Worm (Caenorhabditis elegans) whole organism, L1 larva: Measurements from ENCODE around the gene lpl-1.
A peak's percentile ranks its signal among the peaks of the same experiment; 100 is the strongest.

Experiments used
- C04F5.9 ChIP-seq: sonication (generic microtip); optimal IDR thresholded peaks from 2 replicates; lab custom pipeline; 2016; ENCODE audit warnings: missing genetic modification characterization, missing compliant biosample characterization
- F16B12.6 ChIP-seq: fragments of 150-350 bp; optimal IDR thresholded peaks from 2 replicates; lab custom pipeline; 2014; ENCODE audit warnings: missing biosample characterization, missing genetic modification characterization
- Y116A8C.19 ChIP-seq: sonication (generic microtip); optimal IDR thresholded peaks from 2 replicates; lab custom pipeline; 2016; ENCODE audit warnings: missing compliant biosample characterization, missing genetic modification characterization, borderline replicate concordance
- ama-1 ChIP-seq: fragments of 150-350 bp; optimal IDR thresholded peaks from 2 replicates; lab custom pipeline; 2014
- ceh-63 ChIP-seq: fragments of 200-800 bp; sonication (Bioruptor generic); optimal IDR thresholded peaks from 2 replicates; lab custom pipeline; 2018; ENCODE audit warnings: mild to moderate bottlenecking, missing genetic modification characterization, missing compliant biosample characterization
- ceh-8 ChIP-seq: fragments of 200-800 bp; sonication (Bioruptor generic); optimal IDR thresholded peaks from 2 replicates; lab custom pipeline; 2018; ENCODE audit warnings: mild to moderate bottlenecking, missing genetic modification characterization, moderate library complexity, missing compliant biosample characterization
- ceh-88 ChIP-seq: fragments of 200-800 bp; sonication (Bioruptor generic); IDR thresholded peaks from 2 replicates; pipeline ENCODE4 v1.3.6; 2022; ENCODE audit warnings: missing genetic modification characterization, missing compliant biosample characterization
- ceh-90 ChIP-seq: sonication (generic microtip); optimal IDR thresholded peaks from 2 replicates; lab custom pipeline; 2016; ENCODE audit warnings: missing genetic modification characterization, missing compliant biosample characterization
- dpl-1 ChIP-seq, 3 experiments: fragments of 150-350 bp in 2 of 3; sonication (generic microtip) in 1 of 3; optimal IDR thresholded peaks; 2 replicates each; lab custom pipeline; 2014 to 2017; ENCODE audit warnings: missing biosample characterization in 3 of 3, missing genetic modification characterization in 3 of 3, missing genetic modification reagents in 3 of 3
- dsc-1 ChIP-seq: sonication (generic microtip); optimal IDR thresholded peaks from 2 replicates; lab custom pipeline; 2016; ENCODE audit warnings: mild to moderate bottlenecking, missing genetic modification characterization, missing compliant biosample characterization
- efl-1 ChIP-seq, 4 experiments: fragments of 150-350 bp; optimal IDR thresholded peaks in 3 of 4; peaks in 1 of 4; 1 replicate in 1 of 4; 2 replicates in 3 of 4; lab custom pipeline; 2014; ENCODE audit warnings: missing biosample characterization in 2 of 4, missing genetic modification characterization in 2 of 4, missing genetic modification reagents in 2 of 4
- efl-3 ChIP-seq: fragments of 200-800 bp; sonication (Bioruptor generic); optimal IDR thresholded peaks from 2 replicates; lab custom pipeline; 2018; ENCODE audit warnings: mild to moderate bottlenecking, missing genetic modification characterization, missing compliant biosample characterization
- egl-13 ChIP-seq: sonication (generic microtip); optimal IDR thresholded peaks from 2 replicates; lab custom pipeline; 2016; ENCODE audit warnings: missing genotype, missing genetic modification reagents, missing genetic modification characterization, missing compliant biosample characterization
- elt-2 ChIP-seq: sonication (generic microtip); optimal IDR thresholded peaks from 2 replicates; lab custom pipeline; 2016; ENCODE audit warnings: missing genetic modification characterization, mild to moderate bottlenecking, inconsistent platforms, missing compliant biosample characterization, missing genetic modification reagents
- fkh-10 ChIP-seq: sonication (generic microtip); optimal IDR thresholded peaks from 2 replicates; lab custom pipeline; 2017; ENCODE audit warnings: missing biosample characterization, missing genetic modification reagents, missing genetic modification characterization
- fkh-8 ChIP-seq: sonication (generic microtip); optimal IDR thresholded peaks from 2 replicates; lab custom pipeline; 2016; ENCODE audit warnings: mild to moderate bottlenecking, missing genetic modification characterization, missing compliant biosample characterization
- fos-1 ChIP-seq: fragments of 150-350 bp; optimal IDR thresholded peaks from 2 replicates; lab custom pipeline; 2014; ENCODE audit warnings: missing biosample characterization, missing genetic modification characterization
- hlh-17 ChIP-seq: fragments of 200-800 bp; sonication (Bioruptor generic); optimal IDR thresholded peaks from 2 replicates; lab custom pipeline; 2018; ENCODE audit warnings: missing genetic modification characterization, mild to moderate bottlenecking, missing compliant biosample characterization, moderate library complexity, borderline replicate concordance
- hlh-4 ChIP-seq: sonication (generic microtip); optimal IDR thresholded peaks from 2 replicates; lab custom pipeline; 2016; ENCODE audit warnings: mild to moderate bottlenecking, missing genetic modification characterization, missing compliant biosample characterization
- irx-1 ChIP-seq: sonication (generic microtip); optimal IDR thresholded peaks from 2 replicates; lab custom pipeline; 2016; ENCODE audit warnings: missing genetic modification characterization, missing compliant biosample characterization
- isw-1 ChIP-seq: fragments of 200-800 bp; sonication (Bioruptor generic); IDR thresholded peaks from 2 replicates; pipeline ENCODE4 v1.3.6; 2022; ENCODE audit warnings: missing genetic modification characterization, missing compliant biosample characterization
- jun-1 ChIP-seq: fragments of 150-350 bp; optimal IDR thresholded peaks from 2 replicates; lab custom pipeline; 2014; ENCODE audit warnings: missing biosample characterization, missing genetic modification reagents, missing genetic modification characterization
- lin-13 ChIP-seq: fragments of 150-350 bp; optimal IDR thresholded peaks from 2 replicates; lab custom pipeline; 2014; ENCODE audit warnings: missing biosample characterization, missing genetic modification reagents, missing genetic modification characterization
- lin-14 ChIP-seq: fragments of 200-800 bp; sonication (Bioruptor generic); optimal IDR thresholded peaks from 2 replicates; lab custom pipeline; 2018; ENCODE audit warnings: mild to moderate bottlenecking, missing genetic modification characterization, moderate library complexity, missing compliant biosample characterization
- lin-39 ChIP-seq: fragments of 150-350 bp; optimal IDR thresholded peaks from 2 replicates; lab custom pipeline; 2014; ENCODE audit warnings: missing biosample characterization, missing genetic modification reagents, missing genetic modification characterization
- lir-3 ChIP-seq: sonication (generic microtip); optimal IDR thresholded peaks from 2 replicates; lab custom pipeline; 2016; ENCODE audit warnings: mild to moderate bottlenecking, missing genetic modification characterization, moderate library complexity, missing compliant biosample characterization; ENCODE audit not compliant: poor library complexity
- lsy-2 ChIP-seq, 2 experiments: fragments of 150-350 bp; optimal IDR thresholded peaks; 2 replicates each; lab custom pipeline; 2014; ENCODE audit warnings: missing biosample characterization in 2 of 2, missing genetic modification characterization in 2 of 2
- mef-2 ChIP-seq: fragments of 150-350 bp; optimal IDR thresholded peaks from 2 replicates; lab custom pipeline; 2014; ENCODE audit warnings: missing biosample characterization, missing genetic modification characterization
- mep-1 ChIP-seq: fragments of 150-350 bp; optimal IDR thresholded peaks from 2 replicates; lab custom pipeline; 2014; ENCODE audit warnings: missing biosample characterization, missing genetic modification characterization
- nhr-19 ChIP-seq: fragments of 200-800 bp; sonication (Bioruptor generic); conservative IDR thresholded peaks from 2 replicates; pipeline ENCODE4 v1.3.6; 2022; ENCODE audit warnings: missing genetic modification characterization, missing compliant biosample characterization
- nhr-20 ChIP-seq: sonication (generic microtip); optimal IDR thresholded peaks from 2 replicates; lab custom pipeline; 2016; ENCODE audit warnings: mild to moderate bottlenecking, missing genetic modification characterization, missing compliant biosample characterization
- nhr-237 ChIP-seq: fragments of 150-350 bp; optimal IDR thresholded peaks from 2 replicates; lab custom pipeline; 2014; ENCODE audit warnings: missing biosample characterization, missing genetic modification characterization
- nhr-47 ChIP-seq: sonication (generic microtip); optimal IDR thresholded peaks from 2 replicates; lab custom pipeline; 2016; ENCODE audit warnings: mild to moderate bottlenecking, missing genetic modification characterization, moderate library complexity, missing compliant biosample characterization
- nhr-71 ChIP-seq: sonication (generic microtip); optimal IDR thresholded peaks from 2 replicates; lab custom pipeline; 2016; ENCODE audit warnings: mild to moderate bottlenecking, missing genetic modification characterization, moderate library complexity, missing compliant biosample characterization
- nhr-90 ChIP-seq: sonication (generic microtip); optimal IDR thresholded peaks from 2 replicates; lab custom pipeline; 2016; ENCODE audit warnings: mild to moderate bottlenecking, missing genetic modification characterization, missing compliant biosample characterization; ENCODE audit not compliant: poor library complexity
- pax-3 ChIP-seq: fragments of 200-800 bp; sonication (Bioruptor generic); optimal IDR thresholded peaks from 2 replicates; lab custom pipeline; 2018; ENCODE audit warnings: mild to moderate bottlenecking, missing genetic modification characterization, moderate library complexity, missing compliant biosample characterization
- pqm-1 ChIP-seq: sonication (generic microtip); optimal IDR thresholded peaks from 3 replicates; lab custom pipeline; 2017; ENCODE audit warnings: missing biosample characterization, missing genetic modification characterization
- rnt-1 ChIP-seq: sonication (generic microtip); optimal IDR thresholded peaks from 2 replicates; lab custom pipeline; 2016; ENCODE audit warnings: mild to moderate bottlenecking, missing genetic modification characterization, moderate library complexity, missing compliant biosample characterization
- snu-23 ChIP-seq: sonication (generic microtip); optimal IDR thresholded peaks from 2 replicates; lab custom pipeline; 2016; ENCODE audit warnings: missing genetic modification characterization, missing compliant biosample characterization
- sox-4 ChIP-seq: sonication (generic microtip); optimal IDR thresholded peaks from 2 replicates; lab custom pipeline; 2016; ENCODE audit warnings: missing genetic modification characterization, missing compliant biosample characterization
- sptf-1 ChIP-seq: fragments of 150-350 bp; optimal IDR thresholded peaks from 2 replicates; lab custom pipeline; 2014; ENCODE audit warnings: missing biosample characterization, missing genetic modification characterization
- swsn-7 ChIP-seq: sonication (generic microtip); optimal IDR thresholded peaks from 2 replicates; lab custom pipeline; 2016; ENCODE audit warnings: missing genetic modification characterization, missing compliant biosample characterization
- tbx-2 ChIP-seq: sonication (generic microtip); optimal IDR thresholded peaks from 2 replicates; lab custom pipeline; 2016; ENCODE audit warnings: missing genetic modification characterization, missing compliant biosample characterization
- unc-86 ChIP-seq: sonication (generic microtip); optimal IDR thresholded peaks from 2 replicates; lab custom pipeline; 2016; ENCODE audit warnings: missing genetic modification characterization, missing compliant biosample characterization
- vab-15 ChIP-seq: sonication (generic microtip); optimal IDR thresholded peaks from 2 replicates; lab custom pipeline; 2017; ENCODE audit warnings: missing genotype, mild to moderate bottlenecking, missing genetic modification characterization, missing compliant biosample characterization
- xbp-1 ChIP-seq: sonication (generic microtip); optimal IDR thresholded peaks from 2 replicates; lab custom pipeline; 2016; ENCODE audit warnings: missing genetic modification characterization, missing compliant biosample characterization
- zag-1 ChIP-seq: fragments of 150-350 bp; optimal IDR thresholded peaks from 2 replicates; lab custom pipeline; 2014; ENCODE audit warnings: missing biosample characterization, missing genetic modification characterization
- zip-4 ChIP-seq: fragments of 200-800 bp; sonication (Bioruptor generic); optimal IDR thresholded peaks from 2 replicates; lab custom pipeline; 2018; ENCODE audit warnings: mild to moderate bottlenecking, missing genetic modification characterization, moderate library complexity, missing compliant biosample characterization

Gene lpl-1

ce11 chrIV:9070188-9070587 lies 23.6 kb downstream of the lpl-1 start:
- TF ChIP-seq elt-2 (peak; percentile 79), mep-1 (tag; lab: Kevin White, UChicago) (no peak), lin-39 (tag; lab: Kevin White, UChicago) (no peak)
- TF ChIP-seq, all 84 proteins: peak for 1

- TF ChIP-seq fkh-8 (tag; lab: Kevin White, UChicago) = peak; percentile 45
- TF ChIP-seq Y116A8C.19 (tag; lab: Kevin White, UChicago) = no peak
Observed at ce11 chrIV:9069703-9070102, 24.1 kb downstream of the lpl-1 start, which contains the start of gene nhr-11. Gene nhr-11, plus strand, starts transcription at chrIV:9070003.

ce11 chrIV:9063518-9063917 lies 30.3 kb downstream of the lpl-1 start:
- TF ChIP-seq zip-4 (GFP tag; lab: Kevin White, UChicago) = no peak
- TF ChIP-seq snu-23 (GFP tag; lab: Kevin White, UChicago) = no peak
- TF ChIP-seq sox-4 = peak; percentile 76
- TF ChIP-seq ceh-88 = no peak
- peak; percentile 89 for TF ChIP-seq fkh-8 (tag; lab: Kevin White, UChicago)
- no peak for TF ChIP-seq sptf-1
- TF ChIP-seq nhr-20 (tag; lab: Kevin White, UChicago) = peak; percentile 80
- no peak for TF ChIP-seq vab-15 (tag; lab: Kevin White, UChicago)
- peak; percentile 50 for TF ChIP-seq lin-14 (GFP tag; lab: Kevin White, UChicago)
- no peak for TF ChIP-seq xbp-1 (tag; lab: Kevin White, UChicago)
- no peak for TF ChIP-seq lsy-2 (tag; optimal IDR thresholded peaks at IDR 0.05; lab: Kevin White, UChicago)
- TF ChIP-seq ceh-8 (GFP tag; lab: Kevin White, UChicago) = no peak
- TF ChIP-seq ama-1 = no peak
- peak; percentile 53 for TF ChIP-seq egl-13
- no peak for TF ChIP-seq efl-3 (GFP tag; lab: Kevin White, UChicago)
- TF ChIP-seq zag-1 = no peak
- TF ChIP-seq lin-13 = no peak
- TF ChIP-seq nhr-19 (GFP tag; lab: Robert Waterston, UW) = 0 out of 2 replicates have a peak, but pooled peaks have one; percentile 22
- peak; percentile 73 for TF ChIP-seq nhr-47 (tag; lab: Kevin White, UChicago)
- TF ChIP-seq jun-1 (tag; lab: Kevin White, UChicago) = peak; percentile 32
- no peak for TF ChIP-seq mef-2 (tag; lab: Kevin White, UChicago)
- peak; percentile 17 for TF ChIP-seq swsn-7 (tag; lab: Kevin White, UChicago)
- peak; percentile 40 for TF ChIP-seq irx-1 (tag; lab: Kevin White, UChicago)
- no peak for TF ChIP-seq hlh-17 (GFP tag; lab: Kevin White, UChicago)
- TF ChIP-seq rnt-1 (tag; lab: Kevin White, UChicago) = no peak
- peak in 1 of 2 experiments; percentile 11 for TF ChIP-seq efl-1 (optimal IDR thresholded peaks at IDR 0.05; lab: Kevin White, UChicago)
- TF ChIP-seq efl-1 (GFP tag; optimal IDR thresholded peaks at IDR 0.05 in 1 of 2; lab: Kevin White, UChicago) = no peak
- no peak for TF ChIP-seq ceh-63 (GFP tag; lab: Kevin White, UChicago)
- TF ChIP-seq F16B12.6 (tag; lab: Kevin White, UChicago) = no peak
- peak; percentile 13 for TF ChIP-seq pax-3 (tag; lab: Kevin White, UChicago)
- peak; percentile 90 for TF ChIP-seq nhr-71 (tag; lab: Kevin White, UChicago)
- peak; percentile 9 for TF ChIP-seq fos-1 (tag; lab: Kevin White, UChicago)
- TF ChIP-seq fkh-10 (GFP tag; lab: Kevin White, UChicago) = peak; percentile 21
- no peak for TF ChIP-seq C04F5.9 (tag; lab: Kevin White, UChicago)
- no peak for TF ChIP-seq ceh-90
- no peak for TF ChIP-seq tbx-2 (tag; lab: Kevin White, UChicago)
- TF ChIP-seq nhr-237 (tag; lab: Kevin White, UChicago) = no peak
- TF ChIP-seq isw-1 (GFP tag; lab: Robert Waterston, UW) = no peak
- no peak for TF ChIP-seq lir-3 (tag; lab: Kevin White, UChicago)
- TF ChIP-seq hlh-4 = no peak
- TF ChIP-seq unc-86 (tag; lab: Kevin White, UChicago) = no peak
- TF ChIP-seq dpl-1 (GFP tag; optimal IDR thresholded peaks at IDR 0.05; lab: Kevin White, UChicago) = no peak
- TF ChIP-seq dsc-1 (tag; lab: Kevin White, UChicago) = peak; percentile 72
- no peak for TF ChIP-seq pqm-1
- no peak for TF ChIP-seq nhr-90
